Worm (Caenorhabditis elegans) whole organism, L2 larva: ENCODE data around the gene Y73F8A.14.

Experiments
- elt-1 ChIP-seq: fragments of 150-350 bp; optimal IDR thresholded peaks from 2 replicates; lab custom pipeline; 2014; ENCODE audit warnings: missing biosample characterization, missing genetic modification characterization
- fos-1 ChIP-seq: fragments of 150-350 bp; optimal IDR thresholded peaks from 2 replicates; lab custom pipeline; 2014; ENCODE audit warnings: missing biosample characterization, missing genetic modification characterization
- lin-39 ChIP-seq: fragments of 150-350 bp; optimal IDR thresholded peaks from 2 replicates; lab custom pipeline; 2014; ENCODE audit warnings: missing biosample characterization, missing genetic modification reagents, missing genetic modification characterization
- mab-5 ChIP-seq: fragments of 150-350 bp; optimal IDR thresholded peaks from 2 replicates; lab custom pipeline; 2014; ENCODE audit warnings: missing biosample characterization, missing genetic modification characterization
- nhr-23 ChIP-seq: fragments of 150-350 bp; optimal IDR thresholded peaks from 2 replicates; lab custom pipeline; 2014; ENCODE audit warnings: missing biosample characterization, missing genetic modification reagents, missing genetic modification characterization

DNA sequence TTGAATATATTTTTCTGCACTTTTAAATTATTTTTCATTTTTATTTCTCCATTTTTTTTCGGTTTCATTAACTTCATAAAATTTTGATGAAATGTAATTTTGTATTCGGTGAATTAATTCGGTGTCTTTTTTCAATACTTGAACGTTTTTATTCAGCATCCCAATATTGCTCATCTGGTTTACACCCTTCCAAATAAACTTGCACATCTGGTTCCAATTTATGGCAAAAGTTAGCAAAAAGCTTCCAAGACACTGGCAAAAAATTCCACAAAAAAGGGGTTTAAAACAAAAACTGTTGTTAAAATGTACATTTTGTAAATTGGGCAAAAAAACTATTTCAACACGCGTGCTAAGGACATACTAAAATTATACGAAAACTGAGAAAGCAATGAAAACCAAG, 38.7 kb downstream of the Y73F8A.14 start:
- TF ChIP-seq nhr-23 (tag; lab: Kevin White, UChicago) (no peak), elt-1 (tag; lab: Kevin White, UChicago) (no peak), fos-1 (no peak), lin-39 (no peak), mab-5 (no peak)
